Worm (Caenorhabditis elegans) whole organism, midembryonic: ENCODE measurements around the gene rpap-2.

Experiments used
- flt-1 ChIP-seq: fragments of 200-800 bp; sonication (Bioruptor generic); IDR thresholded peaks from 2 replicates; pipeline ENCODE4 v1.3.6; 2022; ENCODE audit warnings: missing genetic modification characterization, missing compliant biosample characterization
- ref-1 ChIP-seq: fragments of 200-800 bp; sonication (Bioruptor generic); conservative IDR thresholded peaks from 2 replicates; pipeline ENCODE4 v1.3.6; 2022; ENCODE audit warnings: missing genetic modification reagents, missing genetic modification characterization, missing compliant biosample characterization

- TF ChIP-seq flt-1 (GFP tag; lab: Robert Waterston, UW), result no peak
- TF ChIP-seq ref-1, result no peak
Measured at ce11 chrIII:8999508-8999907, 31.7 kb downstream of the rpap-2 start, which contains the start of gene F59B2.3.
